Worm (Caenorhabditis elegans): ENCODE results near the gene gcy-32.

Gene gcy-32

ce11 chrV:13934545-13934944 lies 19.3 kb upstream of the gcy-32 start, which contains the start of gene R10D12.1:
TSS of gene R10D12.1 (minus strand) at chrV:13934645.
- TF ChIP-seq elt-1 (tag; optimal IDR thresholded peaks at IDR 0.05) = no peak
- TF ChIP-seq ceh-28 (tag; optimal IDR thresholded peaks at IDR 0.05) = no peak
- no peak for TF ChIP-seq eor-1 (tag; optimal IDR thresholded peaks at IDR 0.05)
- no peak for TF ChIP-seq nhr-28 (tag; optimal IDR thresholded peaks at IDR 0.05)
- TF ChIP-seq egl-27 (tag; optimal IDR thresholded peaks at IDR 0.05) = no peak
- no peak for TF ChIP-seq aly-2 (tag; optimal IDR thresholded peaks at IDR 0.05)
- no peak for TF ChIP-seq lin-39 (tag; optimal IDR thresholded peaks at IDR 0.05)
- no peak for TF ChIP-seq zag-1 (tag; optimal IDR thresholded peaks at IDR 0.05)
- no peak for TF ChIP-seq nhr-12 (tag; optimal IDR thresholded peaks at IDR 0.05)
- no peak for TF ChIP-seq lin-15B (tag; optimal IDR thresholded peaks at IDR 0.05)
- no peak for TF ChIP-seq nhr-67 (tag; optimal IDR thresholded peaks at IDR 0.05)
- TF ChIP-seq mdl-1 (tag; optimal IDR thresholded peaks at IDR 0.05) = no peak
- no peak for TF ChIP-seq sea-2 (GFP tag; optimal IDR thresholded peaks at IDR 0.05)
- TF ChIP-seq skn-1 (tag; optimal IDR thresholded peaks at IDR 0.05) = no peak
- no peak for TF ChIP-seq pqm-1 (tag; optimal IDR thresholded peaks at IDR 0.05)

DNA sequence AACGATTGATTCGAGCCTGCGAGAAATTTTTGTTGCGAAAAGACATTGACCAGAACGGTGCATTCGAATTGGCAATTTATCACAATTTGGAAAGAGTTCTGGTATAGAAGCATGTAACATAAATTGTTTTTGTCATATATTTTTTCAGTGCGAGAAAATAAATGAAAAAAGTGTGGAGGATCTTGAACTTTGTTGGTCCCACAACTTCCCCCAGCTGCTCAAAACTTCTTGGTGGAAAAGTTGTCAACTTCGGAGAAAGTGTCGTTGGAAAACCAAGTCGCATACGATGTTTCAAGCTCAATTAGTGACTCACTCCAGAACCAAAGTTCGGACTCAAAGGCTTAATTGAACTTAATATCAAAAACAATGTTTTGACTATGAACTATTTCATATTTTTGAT lies 16.7 kb upstream of the gcy-32 start:
- TF ChIP-seq skn-1 (tag; optimal IDR thresholded peaks at IDR 0.05) (no peak), nhr-28 (tag; optimal IDR thresholded peaks at IDR 0.05) (no peak), nhr-43 (tag; optimal IDR thresholded peaks at IDR 0.05; ENCODE audit: poor library complexity, severe bottlenecking) (no peak), eor-1 (tag; optimal IDR thresholded peaks at IDR 0.05) (no peak), fos-1 (tag; optimal IDR thresholded peaks at IDR 0.05) (no peak), pha-4 (tag; optimal IDR thresholded peaks at IDR 0.05) (no peak), snpc-4 (tag; optimal IDR thresholded peaks at IDR 0.05) (no peak), lin-15B (tag; optimal IDR thresholded peaks at IDR 0.05) (no peak), R02D3.7 (tag; optimal IDR thresholded peaks at IDR 0.05) (no peak), fkh-2 (tag; optimal IDR thresholded peaks at IDR 0.05) (no peak), elt-3 (tag; optimal IDR thresholded peaks at IDR 0.05) (no peak), jun-1 (tag; optimal IDR thresholded peaks at IDR 0.05) (no peak), elt-1 (tag; optimal IDR thresholded peaks at IDR 0.05) (no peak), lin-39 (tag; optimal IDR thresholded peaks at IDR 0.05) (no peak), nfya-1 (tag; optimal IDR thresholded peaks at IDR 0.05; ENCODE audit: insufficient read depth) (no peak), fkh-10 (GFP tag; optimal IDR thresholded peaks at IDR 0.05) (no peak), daf-12 (tag; optimal IDR thresholded peaks at IDR 0.05) (no peak)

- no peak for TF ChIP-seq ztf-11 (tag; optimal IDR thresholded peaks at IDR 0.05)
- no peak for TF ChIP-seq zag-1 (tag; optimal IDR thresholded peaks at IDR 0.05)
- TF ChIP-seq nhr-237 (tag; optimal IDR thresholded peaks at IDR 0.05) = no peak
- no peak for TF ChIP-seq elt-1 (tag; optimal IDR thresholded peaks at IDR 0.05)
Measured at ce11 chrV:13931225-13931624, 15.9 kb upstream of the gcy-32 start, which contains the start of gene C06B3.16. TSS of gene C06B3.16 (plus strand) at chrV:13931525.

- TF ChIP-seq egl-27 (tag; optimal IDR thresholded peaks at IDR 0.05) (no peak), hmg-11 (tag; optimal IDR thresholded peaks at IDR 0.05) (no peak), ceh-9 (tag; optimal IDR thresholded peaks at IDR 0.05) (no peak), mdl-1 (tag; optimal IDR thresholded peaks at IDR 0.05) (no peak), nhr-76 (tag; optimal IDR thresholded peaks at IDR 0.05) (no peak), sea-2 (GFP tag; optimal IDR thresholded peaks at IDR 0.05) (no peak), ceh-82 (tag; optimal IDR thresholded peaks at IDR 0.05) (no peak), ama-1 (optimal IDR thresholded peaks at IDR 0.05) (no peak), aly-2 (tag; optimal IDR thresholded peaks at IDR 0.05) (no peak), R02D3.7 (tag; optimal IDR thresholded peaks at IDR 0.05) (no peak)
Measured at ce11 chrV:13929503-13929902, 14.2 kb upstream of the gcy-32 start, which contains the start of gene srxa-13. TSS of gene srxa-13 (plus strand) at chrV:13929803.

DNA sequence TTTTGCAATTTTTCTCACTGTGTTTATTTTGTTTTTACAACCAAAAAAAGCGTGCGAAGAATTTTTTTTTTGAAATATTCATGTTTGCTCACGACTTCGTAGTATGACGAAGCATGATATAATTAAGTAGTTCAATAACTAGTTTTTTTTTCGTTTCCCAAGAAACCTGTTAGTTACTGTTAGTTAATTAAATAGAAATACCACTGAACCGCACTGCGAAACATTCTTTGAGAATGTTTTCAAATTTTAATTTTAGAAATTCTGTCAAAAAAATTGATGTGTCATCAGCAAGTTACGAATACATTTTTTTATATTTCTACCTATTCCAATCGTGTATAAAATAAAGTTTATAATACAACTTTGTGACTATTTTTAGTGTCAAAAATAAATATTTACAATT lies 11.1 kb upstream of the gcy-32 start, which contains the start of gene srxa-12:
srxa-12 (plus strand) TSS at position 301 of the 400 bp plus-strand sequence.
- TF ChIP-seq nhr-76 (tag; optimal IDR thresholded peaks at IDR 0.05) (no peak), mml-1 (tag; optimal IDR thresholded peaks at IDR 0.05) (no peak), nhr-43 (tag; optimal IDR thresholded peaks at IDR 0.05; ENCODE audit: poor library complexity, severe bottlenecking) (no peak), fkh-2 (tag; optimal IDR thresholded peaks at IDR 0.05) (no peak), ceh-82 (tag; optimal IDR thresholded peaks at IDR 0.05) (no peak), hmg-11 (tag; optimal IDR thresholded peaks at IDR 0.05) (no peak), elt-3 (tag; optimal IDR thresholded peaks at IDR 0.05) (no peak), ztf-11 (tag; optimal IDR thresholded peaks at IDR 0.05) (no peak), pha-4 (tag; optimal IDR thresholded peaks at IDR 0.05) (no peak), elt-1 (tag; optimal IDR thresholded peaks at IDR 0.05) (no peak), daf-12 (tag; optimal IDR thresholded peaks at IDR 0.05) (no peak), ceh-28 (tag; optimal IDR thresholded peaks at IDR 0.05) (no peak), ztf-4 (tag; optimal IDR thresholded peaks at IDR 0.05) (no peak)

All from whole organism, L3 larva.